Worm (Caenorhabditis elegans) whole organism, L2 larva: Measurements from ENCODE around the gene F20G2.2.
A peak's percentile ranks its signal among the peaks of the same experiment; 100 is the strongest.

Source experiments
- C34F6.9 ChIP-seq: fragments of 150-350 bp; optimal IDR thresholded peaks from 2 replicates; lab custom pipeline; 2014; ENCODE audit warnings: missing biosample characterization, missing genetic modification characterization
- F13H6.1 ChIP-seq: sonication (generic microtip); optimal IDR thresholded peaks from 2 replicates; lab custom pipeline; 2016; ENCODE audit warnings: missing genetic modification characterization, missing compliant biosample characterization
- R02D3.7 ChIP-seq: fragments of 150-350 bp; optimal IDR thresholded peaks from 2 replicates; lab custom pipeline; 2014; ENCODE audit warnings: missing biosample characterization, missing genetic modification characterization
- Y55F3AM.14 ChIP-seq: fragments of 200-800 bp; sonication (Bioruptor generic); optimal IDR thresholded peaks from 2 replicates; lab custom pipeline; 2018; ENCODE audit warnings: mild to moderate bottlenecking, missing genetic modification characterization, missing compliant biosample characterization
- ZK546.5 ChIP-seq: sonication (generic microtip); optimal IDR thresholded peaks from 2 replicates; lab custom pipeline; 2017; ENCODE audit warnings: missing biosample characterization, missing genetic modification characterization
- alr-1 ChIP-seq: fragments of 150-350 bp; optimal IDR thresholded peaks from 2 replicates; lab custom pipeline; 2014; ENCODE audit warnings: missing biosample characterization, missing genetic modification characterization
- aly-2 ChIP-seq: fragments of 150-350 bp; optimal IDR thresholded peaks from 2 replicates; lab custom pipeline; 2014; ENCODE audit warnings: missing biosample characterization, missing genetic modification characterization
- ceh-82 ChIP-seq: fragments of 150-350 bp; optimal IDR thresholded peaks from 2 replicates; lab custom pipeline; 2014; ENCODE audit warnings: missing biosample characterization, missing genetic modification characterization
- crh-2 ChIP-seq: sonication (generic microtip); optimal IDR thresholded peaks from 2 replicates; lab custom pipeline; 2017; ENCODE audit warnings: missing biosample characterization, missing genetic modification characterization
- dmd-4 ChIP-seq: sonication (generic microtip); optimal IDR thresholded peaks from 2 replicates; lab custom pipeline; 2017; ENCODE audit warnings: missing biosample characterization, missing genetic modification characterization
- egl-27 ChIP-seq: sonication (generic microtip); optimal IDR thresholded peaks from 3 replicates; lab custom pipeline; 2017; ENCODE audit warnings: missing biosample characterization, missing genetic modification reagents, missing genetic modification characterization
- elt-3 ChIP-seq: sonication (generic microtip); optimal IDR thresholded peaks from 2 replicates; lab custom pipeline; 2017; ENCODE audit warnings: missing biosample characterization, missing genetic modification characterization
- lin-13 ChIP-seq: fragments of 150-350 bp; optimal IDR thresholded peaks from 2 replicates; lab custom pipeline; 2014; ENCODE audit warnings: missing biosample characterization, missing genetic modification reagents, missing genetic modification characterization
- lin-39 ChIP-seq: fragments of 150-350 bp; optimal IDR thresholded peaks from 2 replicates; lab custom pipeline; 2014; ENCODE audit warnings: missing biosample characterization, missing genetic modification reagents, missing genetic modification characterization
- lsy-2 ChIP-seq, 2 experiments: fragments of 150-350 bp in 1 of 2; sonication (generic microtip) in 1 of 2; optimal IDR thresholded peaks; 2 replicates each; lab custom pipeline; 2014 to 2017; ENCODE audit warnings: missing biosample characterization in 2 of 2, missing genetic modification characterization in 2 of 2
- mab-5 ChIP-seq: fragments of 150-350 bp; optimal IDR thresholded peaks from 2 replicates; lab custom pipeline; 2014; ENCODE audit warnings: missing biosample characterization, missing genetic modification characterization
- mbf-1 ChIP-seq: sonication (generic microtip); optimal IDR thresholded peaks from 2 replicates; lab custom pipeline; 2017; ENCODE audit warnings: missing biosample characterization, missing genetic modification characterization
- mdl-1 ChIP-seq, 2 experiments: fragments of 150-350 bp in 1 of 2; sonication (generic microtip) in 1 of 2; optimal IDR thresholded peaks; 2 replicates each; lab custom pipeline; 2017; ENCODE audit warnings: missing biosample characterization in 2 of 2, missing genetic modification characterization in 2 of 2
- nhr-11 ChIP-seq: fragments of 150-350 bp; optimal IDR thresholded peaks from 2 replicates; lab custom pipeline; 2014; ENCODE audit warnings: missing biosample characterization, missing genetic modification characterization
- nhr-12 ChIP-seq: fragments of 150-350 bp; optimal IDR thresholded peaks from 2 replicates; lab custom pipeline; 2014; ENCODE audit warnings: missing biosample characterization, missing genetic modification characterization
- nhr-21 ChIP-seq: fragments of 150-350 bp; optimal IDR thresholded peaks from 2 replicates; lab custom pipeline; 2014; ENCODE audit warnings: missing biosample characterization, missing genetic modification characterization
- nhr-25 ChIP-seq: fragments of 150-350 bp; sonication (generic microtip); optimal IDR thresholded peaks from 3 replicates; lab custom pipeline; 2014; ENCODE audit warnings: missing biosample characterization, missing genetic modification characterization
- nhr-6 ChIP-seq: fragments of 150-350 bp; optimal IDR thresholded peaks from 2 replicates; lab custom pipeline; 2014; ENCODE audit warnings: missing biosample characterization, missing genetic modification characterization
- skn-1 ChIP-seq: sonication (generic microtip); optimal IDR thresholded peaks from 2 replicates; lab custom pipeline; 2017; ENCODE audit warnings: missing biosample characterization, missing genetic modification characterization
- sma-3 ChIP-seq: sonication (generic microtip); optimal IDR thresholded peaks from 2 replicates; lab custom pipeline; 2016; ENCODE audit warnings: missing genetic modification reagents, missing genetic modification characterization, missing compliant biosample characterization
- sma-9 ChIP-seq, 2 experiments: fragments of 150-350 bp in 1 of 2; sonication (generic microtip) in 1 of 2; optimal IDR thresholded peaks; 2 replicates each; lab custom pipeline; 2014 to 2016; ENCODE audit warnings: missing genetic modification characterization in 2 of 2, mild to moderate bottlenecking in 1 of 2, missing biosample characterization in 1 of 2, missing compliant biosample characterization in 1 of 2, missing genetic modification reagents in 1 of 2, moderate library complexity in 1 of 2
- snpc-4 ChIP-seq: fragments of 150-350 bp; optimal IDR thresholded peaks from 2 replicates; lab custom pipeline; 2014; ENCODE audit warnings: missing biosample characterization, missing genetic modification characterization
- unc-39 ChIP-seq: fragments of 150-350 bp; optimal IDR thresholded peaks from 2 replicates; lab custom pipeline; 2014; ENCODE audit warnings: missing biosample characterization, missing genetic modification characterization
- unc-55 ChIP-seq: fragments of 150-350 bp; sonication (generic microtip); optimal IDR thresholded peaks from 3 replicates; lab custom pipeline; 2014; ENCODE audit warnings: missing biosample characterization, missing genetic modification reagents, missing genetic modification characterization
- unc-62 ChIP-seq: fragments of 150-350 bp; optimal IDR thresholded peaks from 2 replicates; lab custom pipeline; 2014; ENCODE audit warnings: missing biosample characterization, missing genetic modification reagents, missing genetic modification characterization
- zag-1 ChIP-seq: fragments of 150-350 bp; optimal IDR thresholded peaks from 2 replicates; lab custom pipeline; 2014; ENCODE audit warnings: missing biosample characterization, missing genetic modification characterization
- ztf-1 ChIP-seq: fragments of 200-800 bp; sonication (Bioruptor generic); conservative IDR thresholded peaks from 2 replicates; pipeline ENCODE4 v1.3.6; 2022; ENCODE audit warnings: missing genetic modification characterization, missing compliant biosample characterization
- ztf-11 ChIP-seq: sonication (generic microtip); optimal IDR thresholded peaks from 2 replicates; lab custom pipeline; 2017; ENCODE audit warnings: missing biosample characterization, missing genetic modification characterization
- ztf-4 ChIP-seq: fragments of 150-350 bp; optimal IDR thresholded peaks from 2 replicates; lab custom pipeline; 2014; ENCODE audit warnings: missing biosample characterization, missing genetic modification characterization

Gene F20G2.2

DNA sequence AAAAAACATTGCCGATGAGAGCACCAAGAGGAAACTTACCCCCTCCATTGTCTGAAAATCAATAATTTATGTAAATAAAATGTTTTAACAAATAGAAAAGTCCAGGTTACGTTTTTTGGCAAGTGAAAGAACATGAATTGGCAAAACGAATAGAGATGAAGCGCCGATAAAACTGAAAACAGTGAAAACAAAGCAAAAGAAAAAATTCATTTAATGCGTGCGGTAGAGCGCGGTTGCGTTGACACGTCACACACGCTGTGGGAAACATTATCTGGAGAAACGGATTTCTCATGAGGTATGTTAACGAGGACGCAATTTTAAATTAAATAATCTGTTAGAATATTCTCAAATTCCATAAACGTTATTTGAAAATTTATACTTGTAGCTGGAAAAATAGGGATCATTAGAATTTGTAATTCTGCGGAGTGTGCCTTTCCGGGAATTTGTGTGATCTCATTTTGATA is 41.0 kb downstream of the F20G2.2 start, which contains the start of gene zipt-9 (continued):
- peak; percentile 50 to 86 for TF ChIP-seq lsy-2 (tag; optimal IDR thresholded peaks at IDR 0.05; lab: Kevin White, UChicago)
- TF ChIP-seq skn-1, result no peak
- TF ChIP-seq zag-1, result peak; percentile 36
- TF ChIP-seq lin-39 (tag; lab: Kevin White, UChicago), result no peak
- peak; percentile 92 for TF ChIP-seq C34F6.9 (tag; lab: Kevin White, UChicago)
- TF ChIP-seq nhr-6 (tag; lab: Kevin White, UChicago), result no peak
- TF ChIP-seq ztf-11, result no peak
- peak; percentile 90 for TF ChIP-seq unc-55
- TF ChIP-seq dmd-4 (tag; lab: Kevin White, UChicago), result no peak
- TF ChIP-seq ztf-4 (tag; lab: Kevin White, UChicago), result no peak
- TF ChIP-seq elt-3 (tag; lab: Kevin White, UChicago), result no peak
- peak; percentile 65 for TF ChIP-seq egl-27 (tag; lab: Kevin White, UChicago)
- peak; percentile 41 for TF ChIP-seq ceh-82
- TF ChIP-seq F13H6.1 (tag; lab: Kevin White, UChicago), result peak; percentile 73
- peak; percentile 20 for TF ChIP-seq Y55F3AM.14
- TF ChIP-seq nhr-11 (tag; lab: Kevin White, UChicago), result no peak
- TF ChIP-seq ztf-1 (GFP tag; lab: Robert Waterston, UW), result no peak
- no peak for TF ChIP-seq mab-5
- no peak for TF ChIP-seq unc-39 (tag; lab: Kevin White, UChicago)
- TF ChIP-seq aly-2 (tag; lab: Kevin White, UChicago), result no peak
- no peak for TF ChIP-seq nhr-12 (tag; lab: Kevin White, UChicago)
- peak; percentile 94 for TF ChIP-seq sma-3
- TF ChIP-seq R02D3.7 (tag; lab: Kevin White, UChicago), result no peak
- TF ChIP-seq mbf-1, result no peak

ce11 chrV:13711060-13711459 is 45.1 kb downstream of the F20G2.2 start, which contains the start of gene srx-96:
srx-96 (plus strand) TSS chrV:13711360.
- TF ChIP-seq dmd-4 (tag; lab: Kevin White, UChicago), result no peak
- no peak for TF ChIP-seq elt-3 (tag; lab: Kevin White, UChicago)
- no peak for TF ChIP-seq sma-9 (GFP tag; optimal IDR thresholded peaks at IDR 0.05; lab: Kevin White, UChicago)
- no peak for TF ChIP-seq sma-9 (tag; optimal IDR thresholded peaks at IDR 0.05; lab: Kevin White, UChicago)
- no peak for TF ChIP-seq F13H6.1 (tag; lab: Kevin White, UChicago)
- no peak for TF ChIP-seq nhr-21 (tag; lab: Kevin White, UChicago)

- no peak for TF ChIP-seq unc-39 (tag; lab: Kevin White, UChicago)
- no peak for TF ChIP-seq ztf-1 (GFP tag; lab: Robert Waterston, UW)
- TF ChIP-seq lin-13 (GFP tag; lab: Kevin White, UChicago), result no peak
- TF ChIP-seq F13H6.1 (tag; lab: Kevin White, UChicago), result no peak
- no peak for TF ChIP-seq lin-39 (tag; lab: Kevin White, UChicago)
- no peak for TF ChIP-seq ceh-82
- no peak for TF ChIP-seq unc-55
- no peak for TF ChIP-seq alr-1 (tag; lab: Kevin White, UChicago)
- no peak for TF ChIP-seq R02D3.7 (tag; lab: Kevin White, UChicago)
- TF ChIP-seq mab-5, result no peak
- no peak for TF ChIP-seq crh-2 (tag; lab: Kevin White, UChicago)
- no peak for TF ChIP-seq elt-3 (tag; lab: Kevin White, UChicago)
- no peak for TF ChIP-seq ZK546.5
- TF ChIP-seq mbf-1, result no peak
- no peak for TF ChIP-seq snpc-4 (tag; lab: Kevin White, UChicago)
- TF ChIP-seq nhr-25, result no peak
- no peak for TF ChIP-seq ztf-11
- TF ChIP-seq mdl-1 (tag; optimal IDR thresholded peaks at IDR 0.05; lab: Kevin White, UChicago), result no peak
- TF ChIP-seq unc-62 (GFP tag; lab: Kevin White, UChicago), result no peak
Measured at ce11 chrV:13707295-13707694, 48.9 kb downstream of the F20G2.2 start, which contains the start of gene hlh-34. hlh-34 (minus strand) TSS chrV:13707395.
